Worm (Caenorhabditis elegans) whole organism, L4 larva: Measurements from ENCODE around the gene jmjd-4.

Source experiments
- D1046.2 ChIP-seq: fragments of 200-800 bp; sonication (Bioruptor generic); IDR thresholded peaks from 2 replicates; pipeline ENCODE4 v1.3.6; 2022; ENCODE audit warnings: missing genetic modification characterization, missing compliant biosample characterization
- F26F4.8 ChIP-seq: fragments of 200-800 bp; sonication (Bioruptor generic); conservative IDR thresholded peaks from 2 replicates; pipeline ENCODE4 v1.3.6; 2022; ENCODE audit warnings: missing genetic modification characterization, missing compliant biosample characterization
- R02D3.7 ChIP-seq: fragments of 150-350 bp; sonication (generic microtip); optimal IDR thresholded peaks from 3 replicates; lab custom pipeline; 2014; ENCODE audit warnings: missing biosample characterization, missing genetic modification characterization
- aha-1 ChIP-seq: fragments of 150-350 bp; peaks from one replicate; lab custom pipeline; 2014; ENCODE audit warnings: missing biosample characterization, missing genetic modification characterization
- arid-1 ChIP-seq: fragments of 200-800 bp; sonication (Bioruptor generic); conservative IDR thresholded peaks from 2 replicates; pipeline ENCODE4 v1.3.6; 2022; ENCODE audit warnings: missing genetic modification reagents, missing genetic modification characterization, missing compliant biosample characterization
- ceh-20 ChIP-seq: fragments of 200-800 bp; sonication (Bioruptor generic); IDR thresholded peaks from 2 replicates; pipeline ENCODE4 v1.3.6; 2022; ENCODE audit warnings: missing genetic modification reagents, missing genetic modification characterization, missing compliant biosample characterization
- ceh-32 ChIP-seq: sonication (generic microtip); optimal IDR thresholded peaks from 2 replicates; lab custom pipeline; 2016; ENCODE audit warnings: mild to moderate bottlenecking, missing genetic modification characterization, missing compliant biosample characterization; ENCODE audit not compliant: poor library complexity
- ceh-44 ChIP-seq: fragments of 200-800 bp; sonication (Bioruptor generic); IDR thresholded peaks from 2 replicates; pipeline ENCODE4 v1.3.6; 2022; ENCODE audit warnings: missing genetic modification reagents, missing genetic modification characterization, missing compliant biosample characterization
- ceh-82 ChIP-seq: sonication (generic microtip); optimal IDR thresholded peaks from 2 replicates; lab custom pipeline; 2017; ENCODE audit warnings: missing biosample characterization, missing genetic modification characterization
- daf-16 ChIP-seq, 3 experiments: sonication (generic microtip); optimal IDR thresholded peaks; 2 replicates each; lab custom pipeline; 2016 to 2017; ENCODE audit warnings: missing genetic modification characterization in 3 of 3, missing genetic modification reagents in 3 of 3, mild to moderate bottlenecking in 2 of 3, missing compliant biosample characterization in 2 of 3, missing biosample characterization in 1 of 3, moderate library complexity in 1 of 3
- daf-19 ChIP-seq: fragments of 200-800 bp; sonication (Bioruptor generic); conservative IDR thresholded peaks from 2 replicates; pipeline ENCODE4 v1.3.6; 2022; ENCODE audit warnings: missing genetic modification characterization, missing compliant biosample characterization
- dmd-6 ChIP-seq: fragments of 200-800 bp; sonication (Bioruptor generic); IDR thresholded peaks from 2 replicates; pipeline ENCODE4 v1.3.6; 2022; ENCODE audit warnings: missing genetic modification reagents, missing genetic modification characterization, missing compliant biosample characterization
- dmd-8 ChIP-seq: fragments of 200-800 bp; sonication (Bioruptor generic); IDR thresholded peaks from 2 replicates; pipeline ENCODE4 v1.3.6; 2022; ENCODE audit warnings: missing genetic modification characterization, missing compliant biosample characterization
- duxl-1 ChIP-seq: sonication (generic microtip); optimal IDR thresholded peaks from 2 replicates; lab custom pipeline; 2016; ENCODE audit warnings: mild to moderate bottlenecking, missing genetic modification characterization, moderate library complexity, missing compliant biosample characterization; ENCODE audit not compliant: poor library complexity
- dve-1 ChIP-seq: sonication (generic microtip); optimal IDR thresholded peaks from 2 replicates; lab custom pipeline; 2017; ENCODE audit warnings: antibody characterized with exemption, mild to moderate bottlenecking, missing genetic modification characterization, missing compliant biosample characterization; ENCODE audit not compliant: insufficient read depth
- hlh-30 ChIP-seq: sonication (generic microtip); optimal IDR thresholded peaks from 2 replicates; lab custom pipeline; 2017; ENCODE audit warnings: antibody characterized with exemption, mild to moderate bottlenecking, missing genetic modification characterization, missing compliant biosample characterization; ENCODE audit not compliant: insufficient read depth
- lim-7 ChIP-seq: fragments of 200-800 bp; sonication (Bioruptor generic); IDR thresholded peaks from 2 replicates; pipeline ENCODE4 v1.3.6; 2022; ENCODE audit warnings: missing genetic modification characterization, missing compliant biosample characterization
- lin-1 ChIP-seq: fragments of 200-800 bp; sonication (Bioruptor generic); IDR thresholded peaks from 2 replicates; pipeline ENCODE4 v1.3.6; 2022; ENCODE audit warnings: missing genetic modification reagents, missing genetic modification characterization, missing compliant biosample characterization
- lin-15B ChIP-seq: fragments of 150-350 bp; sonication (generic microtip); optimal IDR thresholded peaks from 3 replicates; lab custom pipeline; 2014; ENCODE audit warnings: missing biosample characterization, missing genetic modification characterization
- lir-3 ChIP-seq: sonication (generic microtip); optimal IDR thresholded peaks from 2 replicates; lab custom pipeline; 2016; ENCODE audit warnings: mild to moderate bottlenecking, missing genetic modification characterization, missing compliant biosample characterization
- mep-1 ChIP-seq: fragments of 150-350 bp; sonication (generic microtip); optimal IDR thresholded peaks from 3 replicates; lab custom pipeline; 2014; ENCODE audit warnings: missing biosample characterization, missing genetic modification characterization
- nhr-102 ChIP-seq: sonication (generic microtip); optimal IDR thresholded peaks from 2 replicates; lab custom pipeline; 2016; ENCODE audit warnings: mild to moderate bottlenecking, missing genetic modification characterization, moderate library complexity, missing compliant biosample characterization
- nhr-111 ChIP-seq: fragments of 200-800 bp; sonication (Bioruptor generic); optimal IDR thresholded peaks from 2 replicates; lab custom pipeline; 2018; ENCODE audit warnings: mild to moderate bottlenecking, missing genetic modification characterization, missing compliant biosample characterization
- nhr-237 ChIP-seq: sonication (generic microtip); optimal IDR thresholded peaks from 2 replicates; lab custom pipeline; 2017; ENCODE audit warnings: missing biosample characterization, missing genetic modification characterization
- nhr-25 ChIP-seq: sonication (generic microtip); optimal IDR thresholded peaks from 2 replicates; lab custom pipeline; 2017; ENCODE audit warnings: missing genetic modification characterization, mild to moderate bottlenecking, missing compliant biosample characterization, antibody characterized with exemption, moderate library complexity, borderline replicate concordance; ENCODE audit not compliant: insufficient read depth
- nhr-28 ChIP-seq: fragments of 150-350 bp; optimal IDR thresholded peaks from 2 replicates; lab custom pipeline; 2014; ENCODE audit warnings: missing biosample characterization, missing genetic modification characterization
- nhr-77 ChIP-seq: fragments of 150-350 bp; optimal IDR thresholded peaks from 2 replicates; lab custom pipeline; 2014; ENCODE audit warnings: missing biosample characterization, missing genetic modification characterization
- pqm-1 ChIP-seq: sonication (generic microtip); optimal IDR thresholded peaks from 2 replicates; lab custom pipeline; 2017; ENCODE audit warnings: missing biosample characterization, missing genetic modification characterization
- saeg-2 ChIP-seq: fragments of 200-800 bp; sonication (Bioruptor generic); IDR thresholded peaks from 2 replicates; pipeline ENCODE4 v1.3.6; 2022; ENCODE audit warnings: missing genetic modification reagents, missing genetic modification characterization, missing compliant biosample characterization
- skn-1 ChIP-seq: fragments of 150-350 bp; optimal IDR thresholded peaks from 2 replicates; lab custom pipeline; 2014; ENCODE audit warnings: missing biosample characterization, missing genetic modification characterization
- snpc-4 ChIP-seq: fragments of 150-350 bp; optimal IDR thresholded peaks from 2 replicates; lab custom pipeline; 2014; ENCODE audit warnings: missing biosample characterization, missing genetic modification characterization
- spr-1 ChIP-seq: sonication (generic microtip); optimal IDR thresholded peaks from 2 replicates; lab custom pipeline; 2016; ENCODE audit warnings: mild to moderate bottlenecking, missing genetic modification characterization, missing compliant biosample characterization
- unc-62 ChIP-seq, 3 experiments: fragments of 150-350 bp in 1 of 3; sonication (generic microtip); optimal IDR thresholded peaks in 2 of 3; peaks in 1 of 3; 1 replicate in 1 of 3; 2 replicates in 2 of 3; lab custom pipeline; 2014 to 2017; ENCODE audit warnings: missing biosample characterization in 3 of 3, missing genetic modification characterization in 3 of 3, missing genetic modification reagents in 3 of 3, missing genotype in 1 of 3
- zfp-3 ChIP-seq: fragments of 200-800 bp; sonication (Bioruptor generic); conservative IDR thresholded peaks from 2 replicates; pipeline ENCODE4 v1.3.6; 2022; ENCODE audit warnings: missing genetic modification reagents, missing genetic modification characterization, missing compliant biosample characterization
- ztf-11 ChIP-seq: fragments of 150-350 bp; optimal IDR thresholded peaks from 2 replicates; lab custom pipeline; 2014; ENCODE audit warnings: missing biosample characterization, missing genetic modification characterization
- ztf-7 ChIP-seq: fragments of 150-350 bp; optimal IDR thresholded peaks from 2 replicates; lab custom pipeline; 2014; ENCODE audit warnings: missing biosample characterization, missing genetic modification characterization

The jmjd-4 gene

ce11 chrIII:10355382-10355781 lies 21.6 kb upstream of the jmjd-4 start, which contains the start of gene spp-1 (continued):
- TF ChIP-seq pqm-1 (tag; lab: Kevin White, UChicago): peak; percentile 86
- no peak for TF ChIP-seq nhr-25 (tag; lab: Kevin White, UChicago)
- no peak for TF ChIP-seq ceh-20
- TF ChIP-seq, all 104 proteins: peak for 17

DNA sequence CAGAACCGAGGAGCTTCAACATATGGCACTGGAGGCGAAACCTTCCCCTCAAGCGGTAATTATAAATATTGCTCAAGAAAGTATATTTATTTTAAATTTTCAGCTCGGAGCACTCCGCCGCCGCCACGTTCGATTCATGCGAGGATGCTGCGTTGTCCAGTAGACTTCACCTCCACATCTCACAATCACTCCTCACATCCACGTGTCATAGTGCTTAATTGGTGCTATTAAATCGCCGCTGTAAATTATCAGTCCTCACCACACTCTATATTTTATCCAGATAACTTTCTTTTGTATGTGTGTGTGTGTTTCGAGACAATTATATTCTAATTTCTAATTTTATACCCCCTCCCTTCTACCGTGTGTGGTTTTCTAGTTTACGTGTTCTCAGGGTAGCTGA lies 20.8 kb upstream of the jmjd-4 start:
- TF ChIP-seq nhr-25 (tag; lab: Kevin White, UChicago) (no peak), aha-1 (tag; lab: Kevin White, UChicago) (peak; percentile 83), F26F4.8 (GFP tag; lab: Robert Waterston, UW) (no peak), ceh-32 (tag; lab: Kevin White, UChicago) (no peak), spr-1 (tag; lab: Kevin White, UChicago) (no peak), daf-16 (GFP tag; optimal IDR thresholded peaks at IDR 0.05; lab: Kevin White, UChicago) (peak in 1 of 2 experiments; percentile 6), daf-16 (tag; optimal IDR thresholded peaks at IDR 0.05; lab: Kevin White, UChicago) (peak; percentile 63), arid-1 (GFP tag; lab: Robert Waterston, UW) (no peak), nhr-237 (tag; lab: Kevin White, UChicago) (no peak), snpc-4 (tag; lab: Kevin White, UChicago) (no peak), nhr-28 (tag; lab: Kevin White, UChicago) (no peak), nhr-111 (GFP tag; lab: Kevin White, UChicago) (no peak), dve-1 (peak; percentile 60), zfp-3 (0 out of 2 replicates have a peak, but pooled peaks have one; percentile 49), nhr-102 (no peak), ceh-82 (tag; lab: Kevin White, UChicago) (no peak), R02D3.7 (tag; lab: Kevin White, UChicago) (no peak), D1046.2 (GFP tag; lab: Robert Waterston, UW) (no peak), dmd-6 (GFP tag; lab: Robert Waterston, UW) (no peak), lir-3 (tag; lab: Kevin White, UChicago) (no peak), duxl-1 (tag; lab: Kevin White, UChicago) (peak; percentile 32), nhr-77 (tag; lab: Kevin White, UChicago) (peak; percentile 34)

DNA sequence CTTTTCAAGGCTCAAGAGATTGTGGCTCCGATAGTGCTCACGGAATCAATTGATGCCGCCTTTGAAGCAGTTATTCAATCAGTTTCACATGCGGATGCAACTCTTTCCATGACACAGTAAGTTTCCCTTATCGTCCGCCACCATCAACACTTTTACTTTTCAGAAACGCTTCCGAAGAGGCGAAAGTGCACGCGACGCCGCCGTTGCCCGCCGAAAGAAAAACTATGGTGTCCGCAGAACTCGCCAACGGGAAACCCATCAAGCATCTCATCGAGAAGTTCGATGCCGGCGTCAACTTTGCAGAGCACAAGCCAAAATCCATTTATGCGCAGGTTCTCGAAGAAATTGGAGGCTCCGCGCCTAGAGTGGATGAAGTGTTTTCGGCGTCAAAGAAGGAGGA lies 19.6 kb upstream of the jmjd-4 start:
- TF ChIP-seq lin-15B: no peak
- TF ChIP-seq skn-1 (tag; lab: Kevin White, UChicago): no peak
- TF ChIP-seq saeg-2 (GFP tag; lab: Robert Waterston, UW): no peak
- TF ChIP-seq lin-1 (GFP tag; lab: Robert Waterston, UW): no peak
- TF ChIP-seq mep-1 (tag; lab: Kevin White, UChicago): no peak
- TF ChIP-seq dmd-8 (GFP tag; lab: Robert Waterston, UW): no peak
- TF ChIP-seq ceh-82 (tag; lab: Kevin White, UChicago): no peak
- TF ChIP-seq hlh-30 (tag; lab: Kevin White, UChicago): no peak
- TF ChIP-seq daf-19: no peak
- TF ChIP-seq dve-1: no peak
- TF ChIP-seq zfp-3: no peak
- no peak for TF ChIP-seq lim-7
- no peak for TF ChIP-seq ztf-11 (tag; lab: Kevin White, UChicago)

DNA sequence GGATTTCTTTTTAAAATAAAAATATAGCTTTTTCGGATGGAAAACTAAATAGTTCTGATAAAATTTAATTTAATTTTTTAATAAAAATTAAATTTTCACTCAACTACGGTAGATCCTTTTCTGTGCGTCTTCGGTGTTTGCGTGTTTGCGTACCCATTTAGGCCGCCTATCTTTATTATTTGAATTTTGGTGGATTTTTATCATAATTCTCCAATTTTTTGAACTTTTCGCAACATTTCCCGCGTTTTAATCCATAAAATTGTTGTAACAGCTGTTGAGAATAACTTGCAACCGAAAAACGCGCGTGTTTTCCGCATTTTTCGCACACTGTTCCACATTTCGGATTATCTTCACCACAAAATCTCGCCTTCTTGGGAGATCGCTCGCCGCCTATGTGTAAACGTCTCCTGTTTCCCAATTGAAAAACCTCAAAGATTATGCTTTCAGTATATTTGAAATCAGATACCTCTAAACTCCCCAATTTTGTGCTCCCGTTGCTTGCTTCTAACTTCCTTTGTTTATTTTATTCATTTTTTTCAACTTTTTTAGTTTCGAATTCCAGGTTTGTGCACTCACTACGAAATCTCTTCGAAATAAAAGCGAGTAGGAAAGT lies 17.9 kb upstream of the jmjd-4 start, which contains the start of gene T07C4.3:
T07C4.3 (plus strand) TSS at position 563 of the 613 bp plus-strand sequence.
- no peak for TF ChIP-seq ceh-44 (GFP tag; lab: Robert Waterston, UW)
- TF ChIP-seq ztf-7 (tag; lab: Kevin White, UChicago): no peak
- peak in 1 of 2 experiments; percentile 88 for TF ChIP-seq unc-62 (GFP tag; optimal IDR thresholded peaks at IDR 0.05 in 1 of 2; lab: Kevin White, UChicago)
- no peak for TF ChIP-seq unc-62 (tag; optimal IDR thresholded peaks at IDR 0.05; lab: Kevin White, UChicago)
